ENCODE assay signal across 2 fruit fly cellular contexts in genomic region chr3R:13783397-13783796, dm6.
TF ChIP-seq lines count a peak whose summit lies in the region.

No protein-coding gene starts in this region.

- TF ChIP-seq CTCF in whole organism, embryonic (GFP tag; optimal IDR thresholded peaks at IDR 0.05; lab: Kevin White, UChicago): no peak

TF ChIP-seq in whole organism, embryonic, 481 proteins besides CTCF, POLR2A, EP300 and RAD21:
- TF ChIP-seq jigr1 (GFP tag; IDR thresholded peaks at IDR 0.05; lab: Robert Waterston, UW): no peak
- TF ChIP-seq CG12744 (GFP tag; optimal IDR thresholded peaks at IDR 0.05; lab: Kevin White, UChicago): no peak
- TF ChIP-seq CG32772 (GFP tag; IDR thresholded peaks at IDR 0.05; lab: Robert Waterston, UW): no peak
- TF ChIP-seq CG1832 (GFP tag; optimal IDR thresholded peaks at IDR 0.05; lab: Kevin White, UChicago): no peak
- TF ChIP-seq CG33213 (GFP tag; optimal IDR thresholded peaks at IDR 0.05; lab: Kevin White, UChicago): no peak
- no peak for TF ChIP-seq Nf-YC (tag; optimal IDR thresholded peaks at IDR 0.05; lab: Kevin White, UChicago)
- TF ChIP-seq CG42726 (GFP tag; IDR thresholded peaks at IDR 0.05; lab: Robert Waterston, UW; ENCODE audit: partially characterized antibody): no peak
- TF ChIP-seq CG1792 (GFP tag; optimal IDR thresholded peaks at IDR 0.05; lab: Kevin White, UChicago): no peak
- TF ChIP-seq h (optimal IDR thresholded peaks at IDR 0.05; lab: Kevin White, UChicago): no peak
- TF ChIP-seq exex (tag; optimal IDR thresholded peaks at IDR 0.05; lab: Kevin White, UChicago): peak; percentile 90
- peak; percentile 13 for TF ChIP-seq Med (GFP tag; lab: Kevin White, UChicago)
- TF ChIP-seq CG4282 (GFP tag; optimal IDR thresholded peaks at IDR 0.05; lab: Kevin White, UChicago): no peak
- TF ChIP-seq Pdp1 (GFP tag; optimal IDR thresholded peaks at IDR 0.05; lab: Kevin White, UChicago): peak in 1 of 2 experiments; percentile 68

TF ChIP-seq in whole organism, prepupa, 60 proteins besides CTCF, POLR2A, EP300 and RAD21:
- TF ChIP-seq CG3032 (tag; optimal IDR thresholded peaks at IDR 0.05; lab: Kevin White, UChicago) (no peak), salr (GFP tag; optimal IDR thresholded peaks at IDR 0.05; lab: Kevin White, UChicago) (no peak), Smox (GFP tag; optimal IDR thresholded peaks at IDR 0.05; lab: Kevin White, UChicago) (no peak), CG6854 (GFP tag; optimal IDR thresholded peaks at IDR 0.05; lab: Kevin White, UChicago) (no peak), svp (GFP tag; lab: Kevin White, UChicago) (peak; percentile 27), esn (GFP tag; optimal IDR thresholded peaks at IDR 0.05; lab: Kevin White, UChicago) (no peak), dac (GFP tag; optimal IDR thresholded peaks at IDR 0.05; lab: Kevin White, UChicago) (no peak), vri (GFP tag; optimal IDR thresholded peaks at IDR 0.05; lab: Kevin White, UChicago) (peak; percentile 83), CG9139 (GFP tag; optimal IDR thresholded peaks at IDR 0.05; lab: Kevin White, UChicago) (no peak), fd85E (GFP tag; optimal IDR thresholded peaks at IDR 0.05; lab: Kevin White, UChicago) (no peak), CG6276 (GFP tag; optimal IDR thresholded peaks at IDR 0.05; lab: Kevin White, UChicago) (no peak), eg (GFP tag; IDR thresholded peaks at IDR 0.05; lab: Robert Waterston, UW) (no peak), Eip75B (GFP tag; optimal IDR thresholded peaks at IDR 0.05; lab: Kevin White, UChicago) (no peak), Hr38 (GFP tag; optimal IDR thresholded peaks at IDR 0.05; lab: Kevin White, UChicago) (no peak), cyc (GFP tag; optimal IDR thresholded peaks at IDR 0.05; lab: Kevin White, UChicago) (no peak), CG15336 (GFP tag; IDR thresholded peaks at IDR 0.05; lab: Robert Waterston, UW) (no peak), Sox14 (GFP tag; optimal IDR thresholded peaks at IDR 0.05; lab: Kevin White, UChicago) (no peak)
